Fruit fly (Drosophila melanogaster): Measurements from ENCODE around the gene GckIII.
A peak's percentile ranks its signal among the peaks of the same experiment; 100 is the strongest.

GckIII gene

DNA sequence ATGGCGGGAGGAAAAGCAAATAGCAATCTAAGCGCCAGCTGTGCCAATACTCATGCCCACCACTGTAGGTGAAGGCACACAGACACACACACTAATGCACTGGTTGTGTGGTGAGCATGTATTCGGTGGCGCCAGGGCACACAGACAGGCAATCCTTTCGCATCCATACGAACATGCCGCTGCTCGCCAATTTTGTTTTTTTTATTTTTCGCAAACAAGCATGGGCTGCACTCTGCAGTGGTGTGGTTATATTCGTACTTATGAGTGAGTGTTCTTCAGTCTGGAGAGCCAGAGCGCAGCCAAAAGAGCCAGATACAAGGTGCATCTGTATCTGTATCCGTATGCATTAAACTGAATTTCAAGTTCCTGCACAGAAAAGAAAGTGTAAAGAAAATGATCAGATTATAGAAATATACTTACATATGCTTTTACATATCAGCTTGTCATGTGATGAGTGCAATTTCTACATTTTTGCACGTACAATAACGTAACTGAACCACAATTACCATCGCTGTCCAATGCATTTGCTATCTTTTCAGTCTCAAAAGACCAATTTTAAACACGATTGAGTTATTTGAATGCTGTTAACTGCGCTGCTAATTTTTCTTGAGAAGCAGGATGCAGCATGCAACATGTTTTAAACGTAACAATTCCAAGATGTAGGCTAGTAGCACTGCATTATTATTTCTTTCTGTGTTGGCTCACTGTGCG lies 26.1 kb upstream of the GckIII start (continued):
- TF ChIP-seq cyc (GFP tag; optimal IDR thresholded peaks at IDR 0.05) = peak; percentile 76
- TF ChIP-seq CG1621 (tag; optimal IDR thresholded peaks at IDR 0.05) = peak; percentile 78
- peak; percentile 52 for TF ChIP-seq Gug (GFP tag; IDR thresholded peaks at IDR 0.05)
- TF ChIP-seq CG9139 (GFP tag; optimal IDR thresholded peaks at IDR 0.05) = no peak
- peak; percentile 88 for TF ChIP-seq fd59A (GFP tag; optimal IDR thresholded peaks at IDR 0.05)
- TF ChIP-seq achi (GFP tag; optimal IDR thresholded peaks at IDR 0.05) = peak; percentile 88
- TF ChIP-seq CG31627 (GFP tag; optimal IDR thresholded peaks at IDR 0.05) = peak; percentile 87
- TF ChIP-seq CG6163 (GFP tag; IDR thresholded peaks at IDR 0.05) = peak; percentile 61
- TF ChIP-seq Sox102F (GFP tag; optimal IDR thresholded peaks at IDR 0.05) = peak; percentile 71
- TF ChIP-seq ss (GFP tag; optimal IDR thresholded peaks at IDR 0.05) = peak; percentile 73 to 79
- no peak for TF ChIP-seq Hr38 (GFP tag; optimal IDR thresholded peaks at IDR 0.05)

DNA sequence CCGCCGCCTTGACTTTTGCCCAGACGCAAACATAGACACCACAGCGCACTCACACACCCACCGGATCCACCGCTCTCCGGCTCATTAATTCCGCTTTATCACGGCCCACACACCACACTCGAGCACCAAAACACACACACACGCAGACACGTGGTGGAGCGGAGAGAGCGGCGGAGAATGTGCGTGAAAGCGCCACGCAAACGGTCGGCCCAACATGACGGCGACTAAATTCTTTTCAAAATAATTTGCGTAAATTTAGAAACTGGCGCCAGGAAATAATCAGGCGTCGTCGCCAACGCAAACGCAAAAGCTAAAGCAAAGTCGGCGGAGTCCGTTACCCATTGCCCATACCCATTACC lies 25.5 kb upstream of the GckIII start:
- TF ChIP-seq Sox102F (GFP tag; optimal IDR thresholded peaks at IDR 0.05) (no peak), Lpt (GFP tag; optimal IDR thresholded peaks at IDR 0.05) (no peak), salr (GFP tag; optimal IDR thresholded peaks at IDR 0.05) (peak in 1 of 2 experiments; percentile 27), Met (GFP tag; optimal IDR thresholded peaks at IDR 0.05) (no peak)

DNA sequence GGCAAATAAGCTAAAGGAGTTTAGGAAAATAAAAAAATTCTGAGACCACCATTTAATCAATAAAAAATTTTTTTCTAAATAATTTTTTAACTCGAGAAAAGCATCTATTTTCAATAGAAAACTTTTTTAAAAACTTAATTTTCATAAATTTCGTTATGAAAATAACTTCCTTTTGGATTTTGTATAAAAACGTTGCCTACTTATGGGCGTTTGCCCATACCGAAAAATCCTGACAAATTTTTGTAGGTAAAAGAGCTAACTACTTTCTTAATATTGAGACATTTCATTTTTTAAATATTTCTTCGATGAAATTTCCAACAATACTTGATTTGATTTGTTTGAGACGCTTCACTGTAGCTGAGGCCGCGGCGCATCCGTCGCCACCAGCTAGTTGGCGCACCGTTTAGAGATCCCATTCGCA lies 25.1 kb upstream of the GckIII start:
- TF ChIP-seq CG3032 (tag; optimal IDR thresholded peaks at IDR 0.05) (peak; percentile 72), CG6854 (GFP tag; optimal IDR thresholded peaks at IDR 0.05) (no peak), salr (GFP tag; optimal IDR thresholded peaks at IDR 0.05) (peak in 1 of 2 experiments; percentile 93), CG7368 (GFP tag; optimal IDR thresholded peaks at IDR 0.05) (peak; percentile 40), CG11762 (GFP tag; optimal IDR thresholded peaks at IDR 0.05; ENCODE audit: insufficient read depth) (peak; percentile 58), CG10669 (GFP tag; optimal IDR thresholded peaks at IDR 0.05) (peak; percentile 70), CG1621 (tag; optimal IDR thresholded peaks at IDR 0.05) (no peak), CG6808 (GFP tag; optimal IDR thresholded peaks at IDR 0.05) (peak; percentile 73), CG11902 (GFP tag; optimal IDR thresholded peaks at IDR 0.05) (peak; percentile 9), Sox14 (GFP tag; optimal IDR thresholded peaks at IDR 0.05) (peak; percentile 67), CG4318 (GFP tag; optimal IDR thresholded peaks at IDR 0.05) (peak; percentile 85), CG8319 (GFP tag; optimal IDR thresholded peaks at IDR 0.05) (peak; percentile 26), achi (GFP tag; optimal IDR thresholded peaks at IDR 0.05) (peak; percentile 71), Eip78C (GFP tag) (peak; percentile 93), CG34406 (GFP tag; optimal IDR thresholded peaks at IDR 0.05) (peak; percentile 50), CG3919 (GFP tag; optimal IDR thresholded peaks at IDR 0.05) (peak; percentile 70), fkh (GFP tag; optimal IDR thresholded peaks at IDR 0.05) (no peak), pdm3 (GFP tag; optimal IDR thresholded peaks at IDR 0.05) (peak; percentile 75), CG31627 (GFP tag; optimal IDR thresholded peaks at IDR 0.05) (peak; percentile 10), vri (GFP tag; optimal IDR thresholded peaks at IDR 0.05) (no peak), CG15336 (GFP tag; IDR thresholded peaks at IDR 0.05) (peak; percentile 79), lz (GFP tag; optimal IDR thresholded peaks at IDR 0.05) (peak; percentile 31), Gug (GFP tag; IDR thresholded peaks at IDR 0.05) (peak; percentile 42), Blimp-1 (GFP tag; optimal IDR thresholded peaks at IDR 0.05) (no peak), CG9139 (GFP tag; optimal IDR thresholded peaks at IDR 0.05) (peak; percentile 40), Smox (GFP tag; optimal IDR thresholded peaks at IDR 0.05) (peak; percentile 25), topi (GFP tag; optimal IDR thresholded peaks at IDR 0.05) (peak; percentile 54), OdsH (GFP tag; optimal IDR thresholded peaks at IDR 0.05) (peak; percentile 76), Ets96B (tag; optimal IDR thresholded peaks at IDR 0.05) (peak; percentile 71), CG8632 (GFP tag; optimal IDR thresholded peaks at IDR 0.05) (peak; percentile 42), CG32006 (GFP tag; optimal IDR thresholded peaks at IDR 0.05) (peak; percentile 95), dac (GFP tag; optimal IDR thresholded peaks at IDR 0.05) (peak; percentile 65), fd59A (GFP tag; optimal IDR thresholded peaks at IDR 0.05) (peak; percentile 65), Sox15 (GFP tag; optimal IDR thresholded peaks at IDR 0.05) (peak; percentile 43), CG8119 (GFP tag; IDR thresholded peaks at IDR 0.05) (peak; percentile 84), Lpt (GFP tag; optimal IDR thresholded peaks at IDR 0.05) (peak; percentile 10), Hr38 (GFP tag; optimal IDR thresholded peaks at IDR 0.05) (no peak), CG6792 (GFP tag; optimal IDR thresholded peaks at IDR 0.05) (peak; percentile 46), Ets21C (GFP tag; optimal IDR thresholded peaks at IDR 0.05) (no peak), ss (GFP tag; optimal IDR thresholded peaks at IDR 0.05) (peak; percentile 49 to 62), svp (GFP tag) (no peak)

All from whole organism, prepupa.